Fruit fly (Drosophila melanogaster): ENCODE results near the gene CG15312.

CG15312 gene

DNA sequence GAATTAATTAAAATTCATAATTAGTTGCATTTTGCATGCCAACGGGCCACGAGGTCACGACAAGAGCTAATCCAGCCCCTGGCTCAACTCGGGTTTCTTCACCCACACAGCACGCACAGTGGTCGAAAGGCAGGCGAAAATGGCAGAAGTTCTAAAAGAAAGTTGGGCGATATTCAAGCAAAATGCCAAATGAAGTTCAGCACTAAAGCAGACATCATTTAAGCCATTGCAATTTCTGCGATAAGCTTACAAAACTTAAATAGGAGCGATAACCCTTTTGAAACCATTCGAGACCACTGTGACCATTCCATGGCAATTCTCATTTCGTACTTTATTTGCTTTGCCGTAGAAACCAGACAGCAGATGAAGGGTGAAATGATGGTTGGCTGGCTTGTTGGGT, 3.1 kb downstream of the CG15312 start:
- TF ChIP-seq Dfd (GFP tag; optimal IDR thresholded peaks at IDR 0.05) = no peak
- no peak for TF ChIP-seq usp (GFP tag; optimal IDR thresholded peaks at IDR 0.05)
- peak; percentile 61 for TF ChIP-seq rgr (GFP tag; optimal IDR thresholded peaks at IDR 0.05)
- TF ChIP-seq sage (GFP tag; optimal IDR thresholded peaks at IDR 0.05) = no peak
- TF ChIP-seq dl (GFP tag; optimal IDR thresholded peaks at IDR 0.05; ENCODE audit: insufficient read depth in 1 of 2, partially characterized antibody in 2 of 2) = no peak
- TF ChIP-seq CG9705 (GFP tag; optimal IDR thresholded peaks at IDR 0.05) = no peak
- TF ChIP-seq Jra (GFP tag; optimal IDR thresholded peaks at IDR 0.05) = no peak
- TF ChIP-seq ey (GFP tag; optimal IDR thresholded peaks at IDR 0.05) = peak; percentile 68
- no peak for TF ChIP-seq dsf (GFP tag; optimal IDR thresholded peaks at IDR 0.05; ENCODE audit: borderline replicate concordance)
- TF ChIP-seq brk (GFP tag; optimal IDR thresholded peaks at IDR 0.05) = no peak
- no peak for TF ChIP-seq CrebA (GFP tag; optimal IDR thresholded peaks at IDR 0.05; ENCODE audit: borderline replicate concordance)
- TF ChIP-seq lola (GFP tag; optimal IDR thresholded peaks at IDR 0.05) = no peak
- no peak for TF ChIP-seq Sp1 (GFP tag; optimal IDR thresholded peaks at IDR 0.05)
- no peak for TF ChIP-seq HLH106 (tag; optimal IDR thresholded peaks at IDR 0.05)
- TF ChIP-seq Rel (GFP tag; optimal IDR thresholded peaks at IDR 0.05) = no peak
- TF ChIP-seq Rel (tag; optimal IDR thresholded peaks at IDR 0.05) = no peak
- no peak for TF ChIP-seq Myc (optimal IDR thresholded peaks at IDR 0.05)
- TF ChIP-seq Hr83 (GFP tag; optimal IDR thresholded peaks at IDR 0.05; ENCODE audit: poor library complexity, severe bottlenecking) = no peak
- no peak for TF ChIP-seq sv (GFP tag; optimal IDR thresholded peaks at IDR 0.05)
- no peak for TF ChIP-seq Vsx2 (GFP tag; optimal IDR thresholded peaks at IDR 0.05; ENCODE audit: partially characterized antibody)
- TF ChIP-seq psq (GFP tag; optimal IDR thresholded peaks at IDR 0.05) = peak; percentile 39
- TF ChIP-seq GATAd (GFP tag; optimal IDR thresholded peaks at IDR 0.05) = no peak
- TF ChIP-seq Mio (GFP tag; optimal IDR thresholded peaks at IDR 0.05) = no peak
- TF ChIP-seq woc (GFP tag; optimal IDR thresholded peaks at IDR 0.05) = peak; percentile 42
- TF ChIP-seq CG32264 (GFP tag; optimal IDR thresholded peaks at IDR 0.05) = no peak
- peak; percentile 48 for TF ChIP-seq br (GFP tag; optimal IDR thresholded peaks at IDR 0.05)
- no peak for TF ChIP-seq tai (GFP tag; optimal IDR thresholded peaks at IDR 0.05)
- TF ChIP-seq jim (GFP tag; optimal IDR thresholded peaks at IDR 0.05) = no peak
- TF ChIP-seq Hnf4 (GFP tag; optimal IDR thresholded peaks at IDR 0.05) = peak; percentile 36
- peak; percentile 52 for TF ChIP-seq h (GFP tag; optimal IDR thresholded peaks at IDR 0.05)
- TF ChIP-seq foxo (GFP tag; optimal IDR thresholded peaks at IDR 0.05) = peak in 1 of 2 experiments; percentile 62
- no peak for TF ChIP-seq pan (optimal IDR thresholded peaks at IDR 0.05)
- TF ChIP-seq Hr78 (GFP tag; optimal IDR thresholded peaks at IDR 0.05) = no peak
- no peak for TF ChIP-seq N (GFP tag; optimal IDR thresholded peaks at IDR 0.05)
- TF ChIP-seq dmrt93B (GFP tag; optimal IDR thresholded peaks at IDR 0.05) = peak; percentile 20
- no peak for TF ChIP-seq Dif (GFP tag; optimal IDR thresholded peaks at IDR 0.05; ENCODE audit: partially characterized antibody)
- TF ChIP-seq fru (GFP tag; optimal IDR thresholded peaks at IDR 0.05) = peak; percentile 63
- peak; percentile 49 for TF ChIP-seq OdsH (GFP tag; optimal IDR thresholded peaks at IDR 0.05)

DNA sequence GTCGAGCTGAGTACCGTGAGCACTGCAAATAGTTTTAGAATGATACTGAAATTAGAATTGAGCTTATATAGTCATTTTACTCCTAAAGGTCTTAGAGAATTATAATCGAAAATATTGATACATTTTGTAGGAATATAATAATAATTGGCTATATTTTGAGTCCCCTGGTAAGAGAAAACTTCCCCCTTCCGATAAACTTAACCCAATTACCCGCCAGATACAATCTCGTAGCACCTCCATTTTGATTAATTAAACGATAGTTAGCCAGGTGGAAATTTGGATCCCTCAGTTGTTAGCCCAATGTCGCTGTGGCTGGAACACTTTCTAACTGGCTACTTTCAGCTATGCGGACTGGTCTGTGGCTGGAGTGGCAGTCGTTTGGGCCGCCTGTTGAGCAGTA, 9.3 kb downstream of the CG15312 start, which contains the start of gene Gr9a:
Gr9a (plus strand) TSS at position 301 of the 400 bp plus-strand sequence.
- TF ChIP-seq woc (GFP tag; optimal IDR thresholded peaks at IDR 0.05) (no peak), fru (GFP tag; optimal IDR thresholded peaks at IDR 0.05) (no peak), tai (GFP tag; optimal IDR thresholded peaks at IDR 0.05) (no peak), Jra (GFP tag; optimal IDR thresholded peaks at IDR 0.05) (no peak), Hr78 (GFP tag; optimal IDR thresholded peaks at IDR 0.05) (no peak), GATAd (GFP tag; optimal IDR thresholded peaks at IDR 0.05) (no peak), Hnf4 (GFP tag; optimal IDR thresholded peaks at IDR 0.05) (no peak), dl (GFP tag; optimal IDR thresholded peaks at IDR 0.05; ENCODE audit: insufficient read depth in 1 of 2, partially characterized antibody in 2 of 2) (no peak), Sp1 (GFP tag; optimal IDR thresholded peaks at IDR 0.05) (no peak)

DNA sequence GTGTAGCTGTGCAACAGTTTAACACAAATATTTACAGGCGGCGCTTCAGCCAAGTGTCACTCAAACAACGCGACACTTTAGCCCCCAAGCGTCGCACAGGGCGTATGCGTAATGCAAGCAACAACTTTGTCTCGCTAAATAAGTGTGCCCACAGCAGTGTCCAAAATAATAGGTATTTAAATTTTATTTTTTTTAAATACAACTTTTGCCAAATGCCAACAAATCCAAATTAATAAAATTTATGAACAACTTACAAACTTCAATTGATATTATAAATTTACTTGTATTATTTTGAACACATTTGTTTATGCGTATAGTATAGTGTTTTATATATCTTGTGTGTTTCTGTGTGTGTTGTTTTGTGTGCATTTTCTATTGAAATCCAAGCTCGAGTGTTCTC, 12.7 kb downstream of the CG15312 start:
- TF ChIP-seq N (GFP tag; optimal IDR thresholded peaks at IDR 0.05) (no peak), usp (GFP tag; optimal IDR thresholded peaks at IDR 0.05) (no peak), dl (GFP tag; optimal IDR thresholded peaks at IDR 0.05; ENCODE audit: insufficient read depth in 1 of 2, partially characterized antibody in 2 of 2) (no peak), sage (GFP tag; optimal IDR thresholded peaks at IDR 0.05) (no peak), fru (GFP tag; optimal IDR thresholded peaks at IDR 0.05) (no peak), Vsx2 (GFP tag; optimal IDR thresholded peaks at IDR 0.05; ENCODE audit: partially characterized antibody) (no peak), CG32264 (GFP tag; optimal IDR thresholded peaks at IDR 0.05) (no peak), Sp1 (GFP tag; optimal IDR thresholded peaks at IDR 0.05) (no peak), psq (GFP tag; optimal IDR thresholded peaks at IDR 0.05) (no peak), jim (GFP tag; optimal IDR thresholded peaks at IDR 0.05) (no peak)

Data from whole organism, wandering third instar larva.